Worm (Caenorhabditis elegans): Measurements from ENCODE around the gene fbxa-67.

fbxa-67 gene

DNA sequence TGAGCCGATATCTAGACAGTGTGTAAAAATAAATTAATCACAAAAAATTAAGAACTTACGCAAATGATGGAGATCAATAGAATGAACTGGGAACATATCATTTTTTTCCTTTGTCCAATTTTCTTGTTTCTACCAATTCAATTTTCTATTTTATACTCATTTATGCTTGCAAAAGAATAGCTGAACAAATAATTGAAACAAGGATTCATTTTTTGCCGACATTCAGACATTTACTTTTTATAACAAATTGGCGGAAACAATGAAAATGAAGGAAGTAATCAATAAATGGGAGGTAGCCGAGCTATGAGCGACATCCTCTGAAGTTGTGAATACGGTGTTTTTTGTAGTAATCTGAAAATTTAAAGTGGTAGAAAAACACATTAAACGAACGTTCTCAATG lies 33.6 kb downstream of the fbxa-67 start, which contains the start of gene idpp-13:
Gene idpp-13, minus strand, starts transcription at position 101 of the 400 bp plus-strand sequence.
- no peak for TF ChIP-seq flt-1 (GFP tag; IDR thresholded peaks at IDR 0.05)
- no peak for TF ChIP-seq ceh-13 (GFP tag; optimal IDR thresholded peaks at IDR 0.05)
- no peak for TF ChIP-seq tbx-11 (GFP tag; IDR thresholded peaks at IDR 0.05)
- TF ChIP-seq B0310.2 (tag; optimal IDR thresholded peaks at IDR 0.05) = no peak
- TF ChIP-seq pes-1 (GFP tag; IDR thresholded peaks at IDR 0.05) = no peak
- TF ChIP-seq ama-1 (optimal IDR thresholded peaks at IDR 0.05) = no peak
- TF ChIP-seq ets-7 (tag; optimal IDR thresholded peaks at IDR 0.05) = no peak
- no peak for TF ChIP-seq aly-1 (tag; optimal IDR thresholded peaks at IDR 0.05)
- TF ChIP-seq hmbx-1 (tag; optimal IDR thresholded peaks at IDR 0.05) = no peak
- no peak for TF ChIP-seq hmg-4 (GFP tag; optimal IDR thresholded peaks at IDR 0.05)
- TF ChIP-seq sea-1 (GFP tag; conservative IDR thresholded peaks at IDR 0.05) = no peak
- no peak for TF ChIP-seq F13C5.2 (tag; optimal IDR thresholded peaks at IDR 0.05)
- no peak for TF ChIP-seq scrt-1 (GFP tag; IDR thresholded peaks at IDR 0.05)
- no peak for TF ChIP-seq tbx-37 (GFP tag; conservative IDR thresholded peaks at IDR 0.05)
- TF ChIP-seq hnd-1 (tag; optimal IDR thresholded peaks at IDR 0.05) = no peak
- no peak for TF ChIP-seq tra-4 (tag; optimal IDR thresholded peaks at IDR 0.05)
- TF ChIP-seq ceh-36 (tag; optimal IDR thresholded peaks at IDR 0.05) = no peak

DNA sequence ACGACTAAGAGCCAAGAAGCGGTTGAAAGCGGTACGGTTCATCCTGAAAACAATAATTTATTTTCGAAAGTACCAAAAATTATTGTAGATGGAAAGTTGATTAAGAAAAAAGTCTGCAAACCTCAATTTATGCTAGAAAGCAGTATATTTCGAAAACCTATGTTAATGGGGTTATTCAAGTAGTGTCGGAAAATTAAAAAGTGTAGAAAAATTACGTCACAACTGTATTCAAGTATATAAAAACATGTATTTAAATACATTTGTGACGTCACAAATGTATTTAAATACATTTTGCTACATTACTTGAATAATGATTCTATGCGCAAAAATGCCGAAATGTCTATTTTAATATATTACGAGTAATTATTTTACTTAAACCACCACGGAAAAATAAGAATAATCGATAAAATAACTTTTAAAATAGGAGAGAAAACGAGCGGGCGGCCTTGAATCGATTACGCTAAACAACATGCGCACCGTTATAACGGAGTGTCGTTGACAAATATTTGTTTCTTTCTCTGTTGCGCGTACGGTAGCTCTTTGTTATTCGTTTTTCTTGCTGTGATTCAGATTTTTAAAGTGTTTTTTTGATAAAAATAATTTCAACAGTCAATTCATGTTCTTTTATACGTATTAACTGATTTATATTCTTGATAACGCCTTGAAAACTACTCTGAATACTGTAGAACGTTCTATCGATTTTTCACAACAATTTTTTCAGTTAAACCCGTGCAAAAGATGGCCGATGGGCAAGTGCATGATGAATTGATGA lies 39.7 kb downstream of the fbxa-67 start, which contains the start of the genes F23H11.5 and bra-2:
Gene F23H11.5, minus strand, starts transcription at position 51 of the 772 bp plus-strand sequence.
Gene bra-2, plus strand, starts transcription at position 722 of the 772 bp plus-strand sequence.
- TF ChIP-seq pes-1 (GFP tag; IDR thresholded peaks at IDR 0.05) (no peak), tra-4 (tag; optimal IDR thresholded peaks at IDR 0.05) (no peak), flt-1 (GFP tag; IDR thresholded peaks at IDR 0.05) (no peak), ceh-13 (GFP tag; optimal IDR thresholded peaks at IDR 0.05) (no peak), sea-1 (GFP tag; conservative IDR thresholded peaks at IDR 0.05) (no peak), hnd-1 (tag; optimal IDR thresholded peaks at IDR 0.05) (no peak), aly-1 (tag; optimal IDR thresholded peaks at IDR 0.05) (no peak), F13C5.2 (tag; optimal IDR thresholded peaks at IDR 0.05) (no peak)

DNA sequence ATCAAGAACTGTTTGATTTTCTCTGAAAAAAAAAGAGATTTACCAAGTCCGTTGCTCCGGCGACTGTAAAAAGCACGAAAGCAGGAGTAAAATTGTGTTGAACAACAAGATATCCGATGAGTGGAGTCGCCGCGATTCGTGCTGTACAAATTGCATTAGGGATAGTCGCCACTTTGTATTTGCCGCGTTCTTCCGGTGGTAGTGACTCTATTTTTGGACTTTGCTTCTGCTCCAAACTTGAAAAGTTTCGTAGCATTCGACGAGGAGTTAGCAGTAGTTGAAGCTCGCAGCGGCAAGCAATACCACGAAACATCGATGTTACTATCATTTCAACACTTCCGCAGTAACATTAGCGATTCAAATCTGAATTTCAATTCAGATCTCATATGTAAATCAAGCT lies 40.9 kb downstream of the fbxa-67 start, which contains the start of gene crls-1:
Gene crls-1, minus strand, starts transcription at position 363 of the 400 bp plus-strand sequence.
- TF ChIP-seq ceh-36 (tag; optimal IDR thresholded peaks at IDR 0.05) = no peak

DNA sequence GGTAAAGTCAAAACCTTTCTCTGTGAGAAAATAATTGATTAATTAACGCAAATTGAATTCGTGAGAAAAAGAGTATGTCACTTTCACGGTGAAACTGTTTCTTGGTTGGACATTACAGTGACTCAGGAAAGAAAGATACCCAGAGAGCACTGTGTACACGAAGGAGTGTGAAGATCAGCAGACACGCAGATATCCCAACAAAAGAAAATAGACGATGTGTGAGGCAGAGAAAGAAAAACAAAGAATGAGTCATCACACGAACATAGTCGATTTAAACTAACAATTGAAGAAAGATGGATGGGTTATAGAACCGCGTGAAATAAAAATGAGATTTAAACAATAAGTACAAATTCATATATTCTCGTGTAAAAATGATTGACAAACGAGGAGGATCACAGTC lies 42.5 kb downstream of the fbxa-67 start:
- TF ChIP-seq scrt-1 (GFP tag; IDR thresholded peaks at IDR 0.05) (no peak), hmg-4 (GFP tag; optimal IDR thresholded peaks at IDR 0.05) (no peak), ceh-13 (GFP tag; optimal IDR thresholded peaks at IDR 0.05) (no peak), ama-1 (optimal IDR thresholded peaks at IDR 0.05) (no peak), tbx-37 (GFP tag; conservative IDR thresholded peaks at IDR 0.05) (no peak), hmbx-1 (tag; optimal IDR thresholded peaks at IDR 0.05) (no peak)

DNA sequence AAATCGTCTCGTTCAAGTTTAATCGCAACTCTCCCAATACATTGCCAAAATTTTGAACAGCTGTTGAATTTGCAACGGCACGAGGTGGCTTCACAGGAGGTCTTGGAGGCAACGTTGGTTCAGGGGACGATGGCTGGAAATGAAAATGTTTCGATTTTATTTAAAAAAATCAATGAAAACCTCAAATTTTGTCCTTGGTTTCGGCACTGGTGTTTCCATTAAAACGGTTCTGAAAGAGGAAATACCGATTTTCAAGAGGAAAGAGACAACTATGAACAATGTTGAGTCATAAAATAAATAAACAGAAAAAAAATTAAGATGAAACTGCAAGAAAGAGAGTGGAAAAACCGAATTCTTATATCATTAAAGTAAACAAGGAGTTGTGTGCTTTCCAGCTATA lies 43.2 kb downstream of the fbxa-67 start, which contains the start of gene F23H11.4:
Gene F23H11.4, minus strand, starts transcription at position 229 of the 400 bp plus-strand sequence.
- TF ChIP-seq aly-1 (tag; optimal IDR thresholded peaks at IDR 0.05) (no peak), ama-1 (optimal IDR thresholded peaks at IDR 0.05) (no peak), B0310.2 (tag; optimal IDR thresholded peaks at IDR 0.05) (no peak)

DNA sequence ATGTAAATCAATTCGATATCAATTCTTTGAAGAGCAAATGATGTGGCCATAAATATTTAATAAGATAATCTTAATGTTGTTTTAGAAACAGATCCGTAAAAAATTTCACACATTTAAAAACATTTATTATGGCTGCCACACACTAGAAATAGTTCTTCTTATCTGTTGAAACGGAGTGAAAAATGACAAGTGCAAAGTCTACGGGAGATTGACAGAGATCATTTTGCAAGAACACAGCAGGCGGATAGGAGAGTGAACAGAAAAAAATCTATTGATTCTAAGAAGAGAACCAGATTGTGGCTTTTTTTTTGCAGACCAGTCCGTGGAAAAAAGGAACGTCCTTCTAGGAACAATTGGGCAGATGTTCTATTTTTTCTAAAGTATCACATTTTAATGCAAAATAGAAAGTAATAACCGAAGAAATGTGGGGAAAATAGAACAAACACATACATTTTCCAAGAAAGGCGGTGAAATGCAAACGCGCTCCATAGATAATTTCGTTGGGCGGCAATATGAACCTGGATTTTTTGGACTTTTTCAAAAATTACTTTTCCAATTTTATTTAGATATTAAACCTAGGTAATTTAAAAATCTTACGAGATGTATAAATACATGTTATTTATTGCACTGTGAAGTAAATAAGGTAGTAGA lies 48.7 kb downstream of the fbxa-67 start:
- TF ChIP-seq flt-1 (GFP tag; IDR thresholded peaks at IDR 0.05) (no peak), F13C5.2 (tag; optimal IDR thresholded peaks at IDR 0.05) (no peak), hmbx-1 (tag; optimal IDR thresholded peaks at IDR 0.05) (no peak), tbx-11 (GFP tag; IDR thresholded peaks at IDR 0.05) (no peak), tbx-37 (GFP tag; conservative IDR thresholded peaks at IDR 0.05) (no peak), aly-1 (tag; optimal IDR thresholded peaks at IDR 0.05) (no peak), B0310.2 (tag; optimal IDR thresholded peaks at IDR 0.05) (no peak), hnd-1 (tag; optimal IDR thresholded peaks at IDR 0.05) (no peak), ets-7 (tag; optimal IDR thresholded peaks at IDR 0.05) (no peak), hmg-4 (GFP tag; optimal IDR thresholded peaks at IDR 0.05) (no peak), ama-1 (optimal IDR thresholded peaks at IDR 0.05) (no peak), ceh-13 (GFP tag; optimal IDR thresholded peaks at IDR 0.05) (no peak), sea-1 (GFP tag; conservative IDR thresholded peaks at IDR 0.05) (no peak), scrt-1 (GFP tag; IDR thresholded peaks at IDR 0.05) (no peak), ceh-36 (tag; optimal IDR thresholded peaks at IDR 0.05) (no peak)

DNA sequence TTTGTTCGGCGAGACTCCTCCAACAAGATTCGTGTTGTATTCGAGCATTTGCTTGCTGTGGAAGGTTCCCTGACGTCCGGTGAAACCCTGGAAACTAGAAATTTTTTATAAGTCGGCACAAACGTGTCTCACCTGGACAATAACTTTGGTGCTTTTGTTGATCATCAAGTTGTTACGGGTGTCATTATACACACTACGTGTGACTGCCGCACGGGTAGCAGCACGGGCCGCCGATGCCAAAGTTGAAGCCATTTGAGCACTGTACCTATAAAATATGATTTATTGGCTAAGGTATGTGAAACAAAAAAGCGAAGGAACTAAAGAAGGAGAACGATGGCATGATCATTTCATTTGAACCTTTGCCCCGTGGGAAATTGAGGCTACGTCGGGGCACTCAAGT lies 49.3 kb downstream of the fbxa-67 start, which contains the start of gene sucl-2:
Gene sucl-2, minus strand, starts transcription at position 265 of the 400 bp plus-strand sequence.
- TF ChIP-seq hmg-4 (GFP tag; optimal IDR thresholded peaks at IDR 0.05) (no peak), B0310.2 (tag; optimal IDR thresholded peaks at IDR 0.05) (no peak)

DNA sequence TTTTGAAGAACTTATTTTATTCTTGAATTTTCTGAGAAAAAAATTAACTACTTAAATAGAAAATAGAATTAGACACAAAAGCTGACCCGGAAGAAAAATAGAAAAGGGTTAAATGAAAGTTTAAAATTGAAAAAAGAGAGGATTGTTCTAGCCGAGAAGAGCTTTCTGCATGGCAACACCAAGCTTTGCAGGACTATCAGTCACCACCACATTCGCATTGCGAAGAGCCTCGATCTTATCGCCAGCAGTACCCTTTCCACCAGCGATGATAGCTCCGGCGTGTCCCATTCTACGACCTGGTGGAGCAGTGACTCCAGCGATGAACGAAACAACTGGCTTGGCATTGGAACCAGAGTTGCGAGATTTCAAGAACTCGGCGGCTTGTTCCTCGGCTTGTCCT lies 50.3 kb downstream of the fbxa-67 start:
- no peak for TF ChIP-seq hnd-1 (tag; optimal IDR thresholded peaks at IDR 0.05)
- no peak for TF ChIP-seq tbx-37 (GFP tag; conservative IDR thresholded peaks at IDR 0.05)
- TF ChIP-seq sea-1 (GFP tag; conservative IDR thresholded peaks at IDR 0.05) = no peak
- no peak for TF ChIP-seq B0310.2 (tag; optimal IDR thresholded peaks at IDR 0.05)
- no peak for TF ChIP-seq flt-1 (GFP tag; IDR thresholded peaks at IDR 0.05)
- no peak for TF ChIP-seq hmbx-1 (tag; optimal IDR thresholded peaks at IDR 0.05)
- no peak for TF ChIP-seq tbx-11 (GFP tag; IDR thresholded peaks at IDR 0.05)
- TF ChIP-seq tra-4 (tag; optimal IDR thresholded peaks at IDR 0.05) = no peak
- TF ChIP-seq ets-7 (tag; optimal IDR thresholded peaks at IDR 0.05) = no peak
- no peak for TF ChIP-seq ceh-36 (tag; optimal IDR thresholded peaks at IDR 0.05)
- TF ChIP-seq aly-1 (tag; optimal IDR thresholded peaks at IDR 0.05) = no peak
- TF ChIP-seq scrt-1 (GFP tag; IDR thresholded peaks at IDR 0.05) = no peak
- TF ChIP-seq ceh-13 (GFP tag; optimal IDR thresholded peaks at IDR 0.05) = no peak
- TF ChIP-seq ama-1 (optimal IDR thresholded peaks at IDR 0.05) = no peak
- no peak for TF ChIP-seq F13C5.2 (tag; optimal IDR thresholded peaks at IDR 0.05)
- no peak for TF ChIP-seq pes-1 (GFP tag; IDR thresholded peaks at IDR 0.05)

Measured in whole organism, early embryonic.